Worm (Caenorhabditis elegans): ENCODE measurements around the gene F52B11.2.
A peak's percentile ranks its signal among the peaks of the same experiment; 100 is the strongest.

The F52B11.2 gene

DNA sequence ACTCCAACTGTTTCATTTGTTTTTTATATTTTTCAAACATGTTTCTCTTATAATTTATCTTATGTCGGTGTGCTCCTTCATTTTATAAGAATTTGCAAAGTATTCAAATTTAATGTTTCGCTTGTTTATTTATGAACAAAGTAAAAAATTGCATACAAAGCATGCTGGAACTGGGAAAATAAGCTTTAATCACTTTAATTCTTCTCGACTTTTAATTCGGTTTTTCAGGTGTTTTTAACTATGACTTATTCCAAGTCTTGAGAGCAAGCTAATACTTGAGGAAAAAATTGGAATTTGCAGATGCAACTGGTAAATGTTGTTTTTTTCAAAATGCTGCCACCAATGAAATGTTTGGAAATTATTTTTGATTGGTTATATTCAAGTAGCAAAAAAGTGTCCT lies 48.4 kb downstream of the F52B11.2 start, which contains the start of gene srz-59:
srz-59 (plus strand) TSS at position 301 of the 400 bp plus-strand sequence.
- TF ChIP-seq tbp1 (GFP tag; optimal IDR thresholded peaks at IDR 0.05), result no peak
- no peak for TF ChIP-seq ceh-58 (GFP tag; IDR thresholded peaks at IDR 0.05)
- no peak for TF ChIP-seq efl-1 (GFP tag; optimal IDR thresholded peaks at IDR 0.05)
- TF ChIP-seq F22D6.2 (tag; optimal IDR thresholded peaks at IDR 0.05), result no peak
- no peak for TF ChIP-seq nhr-179 (tag; optimal IDR thresholded peaks at IDR 0.05)
- TF ChIP-seq snpc-4 (GFP tag; optimal IDR thresholded peaks at IDR 0.05), result no peak
- TF ChIP-seq snpc-4 (tag; optimal IDR thresholded peaks at IDR 0.05), result peak in 1 of 4 experiments; percentile 10
- TF ChIP-seq ZK185.1 (tag; optimal IDR thresholded peaks at IDR 0.05; ENCODE audit: poor library complexity, severe bottlenecking), result no peak

DNA sequence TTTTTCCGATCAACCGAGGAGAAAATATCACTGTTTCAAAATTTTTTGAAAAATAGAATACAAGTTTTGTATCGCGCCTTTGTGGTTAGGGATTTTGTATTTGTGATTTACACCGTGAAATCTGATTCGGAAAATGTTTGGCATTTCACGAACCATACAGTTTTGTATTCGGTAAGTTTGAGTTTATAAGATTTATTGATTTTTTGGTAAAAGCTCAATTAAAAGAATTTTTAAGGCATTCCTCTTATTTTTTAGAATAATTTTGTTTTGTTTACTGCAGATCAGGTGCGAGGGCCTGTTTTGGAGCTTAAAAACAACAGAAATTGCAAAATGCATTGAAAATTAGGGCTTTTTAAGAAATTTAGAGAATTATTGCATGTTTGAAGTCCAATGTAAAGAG lies 50.0 kb downstream of the F52B11.2 start:
- TF ChIP-seq ztf-18 (tag; optimal IDR thresholded peaks at IDR 0.05), result no peak
- no peak for TF ChIP-seq unc-62 (GFP tag; optimal IDR thresholded peaks at IDR 0.05)
- no peak for TF ChIP-seq chd-7 (tag; optimal IDR thresholded peaks at IDR 0.05)
- TF ChIP-seq ztf-25 (GFP tag; IDR thresholded peaks at IDR 0.05), result no peak
- TF ChIP-seq lin-35 (GFP tag; optimal IDR thresholded peaks at IDR 0.05), result no peak
- no peak for TF ChIP-seq lin-54 (GFP tag; optimal IDR thresholded peaks at IDR 0.05)
- TF ChIP-seq Y53G8AR.9 (GFP tag; conservative IDR thresholded peaks at IDR 0.05), result no peak

Measured in whole organism, young adult.